Fruit fly (Drosophila melanogaster): Measurements from ENCODE around the gene Tsp3A.

Gene Tsp3A

DNA sequence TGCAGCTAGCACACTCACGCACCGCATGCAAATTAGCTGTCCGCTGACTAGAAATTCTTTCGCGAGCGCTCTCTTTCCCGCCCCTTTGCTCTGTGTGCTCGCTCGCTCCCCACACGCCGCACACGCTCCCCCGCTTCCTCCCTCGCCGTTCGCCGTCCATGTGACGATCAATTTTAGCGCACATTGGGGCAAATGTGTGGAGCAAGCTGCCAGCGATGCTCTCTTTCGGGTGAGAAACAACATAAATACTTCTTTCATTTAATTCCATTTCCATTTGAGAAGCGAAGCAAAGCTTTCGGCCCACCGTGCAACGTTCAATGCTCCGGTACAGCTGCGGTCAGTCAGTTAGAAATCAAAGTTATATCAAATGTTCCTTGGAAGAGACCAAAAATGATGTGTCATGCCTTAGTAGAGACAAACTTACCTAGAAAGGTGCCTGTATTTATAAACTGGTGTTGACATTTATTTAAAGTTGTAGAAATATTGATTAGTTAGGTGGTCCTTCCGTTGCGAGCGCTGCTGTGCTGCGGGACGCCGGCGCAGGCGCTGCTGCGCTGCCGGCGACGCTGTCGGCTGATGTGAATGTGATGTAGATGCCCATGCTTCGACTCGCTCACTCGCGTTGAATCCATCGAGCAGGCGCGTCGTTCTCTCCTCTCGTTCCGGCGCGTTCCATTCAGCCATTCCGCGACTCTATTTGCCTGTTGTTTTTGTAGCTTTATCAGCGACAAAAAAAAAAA is 26.7 kb upstream of the Tsp3A start (continued):
- TF ChIP-seq vnd (GFP tag; IDR thresholded peaks at IDR 0.05; ENCODE audit: partially characterized antibody), result peak; percentile 55
- TF ChIP-seq da (GFP tag; optimal IDR thresholded peaks at IDR 0.05), result peak; percentile 92
- peak; percentile 95 for TF ChIP-seq CG4424 (GFP tag; optimal IDR thresholded peaks at IDR 0.05)
- TF ChIP-seq sob (GFP tag; IDR thresholded peaks at IDR 0.05), result peak; percentile 97
- TF ChIP-seq CG15514 (GFP tag; optimal IDR thresholded peaks at IDR 0.05), result peak; percentile 93
- peak; percentile 95 for TF ChIP-seq CG14050 (GFP tag; IDR thresholded peaks at IDR 0.05)
- TF ChIP-seq CG3163 (GFP tag; optimal IDR thresholded peaks at IDR 0.05), result peak; percentile 86
- peak; percentile 88 for TF ChIP-seq CG4617 (GFP tag; optimal IDR thresholded peaks at IDR 0.05; ENCODE audit: borderline replicate concordance)
- peak; percentile 94 for TF ChIP-seq croc (GFP tag; conservative IDR thresholded peaks at IDR 0.05)
- peak; percentile 97 for TF ChIP-seq CG8944 (GFP tag; optimal IDR thresholded peaks at IDR 0.05)
- TF ChIP-seq Hr78 (GFP tag; optimal IDR thresholded peaks at IDR 0.05), result peak in 1 of 2 experiments; percentile 90
- peak; percentile 97 for TF ChIP-seq CG3281 (GFP tag; optimal IDR thresholded peaks at IDR 0.05)
- TF ChIP-seq odd (GFP tag; optimal IDR thresholded peaks at IDR 0.05), result peak; percentile 98
- TF ChIP-seq Lim3 (GFP tag; IDR thresholded peaks at IDR 0.05), result peak; percentile 90
- TF ChIP-seq CG33557 (GFP tag; optimal IDR thresholded peaks at IDR 0.05), result peak; percentile 93
- peak; percentile 97 for TF ChIP-seq Atf6 (GFP tag; IDR thresholded peaks at IDR 0.05)
- peak; percentile 98 for TF ChIP-seq dmrt99B (tag; optimal IDR thresholded peaks at IDR 0.05)
- TF ChIP-seq CrebB (tag; optimal IDR thresholded peaks at IDR 0.05), result peak; percentile 97
- peak; percentile 93 for TF ChIP-seq eyg (GFP tag; optimal IDR thresholded peaks at IDR 0.05)
- TF ChIP-seq lbe (GFP tag; optimal IDR thresholded peaks at IDR 0.05), result peak; percentile 92
- 0 out of 3 replicates have a peak, but pooled peaks have one; percentile 52 for TF ChIP-seq CG7963 (GFP tag; IDR thresholded peaks at IDR 0.05; ENCODE audit: partially characterized antibody)
- peak; percentile 98 for TF ChIP-seq lilli (GFP tag; optimal IDR thresholded peaks at IDR 0.05)
- TF ChIP-seq tgo (GFP tag; IDR thresholded peaks at IDR 0.05), result peak; percentile 96
- TF ChIP-seq CG11695 (GFP tag; IDR thresholded peaks at IDR 0.05), result peak; percentile 97
- peak; percentile 96 for TF ChIP-seq CG17359 (tag; optimal IDR thresholded peaks at IDR 0.05)
- TF ChIP-seq ranshi (GFP tag; IDR thresholded peaks at IDR 0.05), result peak; percentile 91
- peak; percentile 98 for TF ChIP-seq ATbp (GFP tag; optimal IDR thresholded peaks at IDR 0.05)
- TF ChIP-seq CG2712 (tag; optimal IDR thresholded peaks at IDR 0.05), result peak; percentile 97
- peak; percentile 84 for TF ChIP-seq toy (GFP tag; IDR thresholded peaks at IDR 0.05)
- TF ChIP-seq p53 (GFP tag; optimal IDR thresholded peaks at IDR 0.05), result peak; percentile 92
- peak; percentile 95 for TF ChIP-seq CG17829 (tag; optimal IDR thresholded peaks at IDR 0.05)
- peak; percentile 49; the same call in 1 of the 2 replicates for TF ChIP-seq Dip2 (GFP tag; IDR thresholded peaks at IDR 0.05)
- peak; percentile 92 for TF ChIP-seq CG4404 (GFP tag; IDR thresholded peaks at IDR 0.05)
- peak; percentile 96 for TF ChIP-seq zfh2 (GFP tag; optimal IDR thresholded peaks at IDR 0.05)
- TF ChIP-seq Hr39 (optimal IDR thresholded peaks at IDR 0.05), result no peak
- no peak for TF ChIP-seq pan (optimal IDR thresholded peaks at IDR 0.05)
- TF ChIP-seq pan (GFP tag; optimal IDR thresholded peaks at IDR 0.05 in 1 of 2, IDR thresholded peaks at IDR 0.05 in 1 of 2), result peak in 1 of 2 experiments; percentile 97
- peak; percentile 99 for TF ChIP-seq row (GFP tag; IDR thresholded peaks at IDR 0.05)
- peak; percentile 87 for TF ChIP-seq Nf-YB (GFP tag; optimal IDR thresholded peaks at IDR 0.05)
- TF ChIP-seq peb (GFP tag; IDR thresholded peaks at IDR 0.05), result peak; percentile 88
- TF ChIP-seq CG30403 (GFP tag; optimal IDR thresholded peaks at IDR 0.05), result peak; percentile 98
- peak; percentile 61 for TF ChIP-seq CG1832 (GFP tag; optimal IDR thresholded peaks at IDR 0.05)
- peak; percentile 82 for TF ChIP-seq CG11085 (GFP tag; IDR thresholded peaks at IDR 0.05)
- TF ChIP-seq CG4707 (GFP tag; optimal IDR thresholded peaks at IDR 0.05), result peak; percentile 95
- peak; percentile 11 for TF ChIP-seq gfzf (GFP tag; optimal IDR thresholded peaks at IDR 0.05)
- peak; percentile 88 for TF ChIP-seq Hey (tag; optimal IDR thresholded peaks at IDR 0.05)
- peak; percentile 93 for TF ChIP-seq CG10654 (GFP tag; optimal IDR thresholded peaks at IDR 0.05)
- peak; percentile 95 for TF ChIP-seq CG16815 (GFP tag; optimal IDR thresholded peaks at IDR 0.05)
- peak; percentile 89 for TF ChIP-seq slou (GFP tag; optimal IDR thresholded peaks at IDR 0.05)
